Fruit fly (Drosophila melanogaster) whole organism, pupa: ENCODE measurements around the gene park.

Source experiments
- CG10348 ChIP-seq: fragments of 200-800 bp; sonication (Bioruptor generic); IDR thresholded peaks from 2 replicates; pipeline ENCODE4 v1.3.6; 2022; ENCODE audit warnings: missing biosample characterization, missing genetic modification characterization
- CG12605 ChIP-seq: fragments of 200-800 bp; sonication (Bioruptor generic); IDR thresholded peaks from 2 replicates; pipeline ENCODE4 v1.3.6; 2022; ENCODE audit warnings: missing biosample characterization, missing genetic modification characterization
- CG13204 ChIP-seq: fragments of 200-800 bp; sonication (Bioruptor generic); optimal IDR thresholded peaks from 2 replicates; lab custom pipeline; 2018; ENCODE audit warnings: missing biosample characterization, mild to moderate bottlenecking, missing genetic modification characterization, moderate library complexity
- CG14655 ChIP-seq: fragments of 200-800 bp; sonication (Bioruptor generic); optimal IDR thresholded peaks from 3 replicates; lab custom pipeline; 2017; ENCODE audit warnings: mild to moderate bottlenecking, missing biosample characterization, missing genetic modification reagents, missing genetic modification characterization
- CG15710 ChIP-seq: fragments of 200-800 bp; sonication (Bioruptor generic); optimal IDR thresholded peaks from 2 replicates; lab custom pipeline; 2018; ENCODE audit warnings: missing biosample characterization, mild to moderate bottlenecking, missing genetic modification characterization, moderate library complexity
- CG17806 ChIP-seq: fragments of 200-800 bp; sonication (Bioruptor generic); optimal IDR thresholded peaks from 2 replicates; lab custom pipeline; 2018; ENCODE audit warnings: missing biosample characterization, mild to moderate bottlenecking, missing genetic modification characterization, moderate library complexity
- CG32121 ChIP-seq: fragments of 200-800 bp; sonication (Bioruptor generic); IDR thresholded peaks from 2 replicates; pipeline ENCODE4 v1.3.6; 2022; ENCODE audit warnings: missing biosample characterization, missing genetic modification characterization
- CG34367 ChIP-seq: fragments of 200-800 bp; sonication (Bioruptor generic); optimal IDR thresholded peaks from 2 replicates; lab custom pipeline; 2018; ENCODE audit warnings: missing biosample characterization, mild to moderate bottlenecking, missing genetic modification characterization
- CG4496 ChIP-seq: fragments of 200-800 bp; sonication (Bioruptor generic); IDR thresholded peaks from 3 replicates; pipeline ENCODE4 v1.3.6; 2022; ENCODE audit warnings: missing biosample characterization, missing genetic modification characterization
- CG8159 ChIP-seq: fragments of 200-800 bp; sonication (Bioruptor generic); optimal IDR thresholded peaks from 3 replicates; lab custom pipeline; 2018; ENCODE audit warnings: missing biosample characterization, mild to moderate bottlenecking, missing genetic modification characterization, moderate library complexity
- CG8301 ChIP-seq: fragments of 200-800 bp; sonication (Bioruptor generic); optimal IDR thresholded peaks from 2 replicates; lab custom pipeline; 2018; ENCODE audit warnings: missing biosample characterization, mild to moderate bottlenecking, missing genetic modification characterization
- CG9948 ChIP-seq: fragments of 200-800 bp; sonication (Bioruptor generic); optimal IDR thresholded peaks from 2 replicates; lab custom pipeline; 2018; ENCODE audit warnings: missing biosample characterization, mild to moderate bottlenecking, missing genetic modification characterization, moderate library complexity
- D1 ChIP-seq: fragments of 200-800 bp; sonication (Bioruptor generic); optimal IDR thresholded peaks from 2 replicates; lab custom pipeline; 2018; ENCODE audit warnings: missing biosample characterization, mild to moderate bottlenecking, missing genetic modification characterization, moderate library complexity
- EcR ChIP-seq: fragments of 200-800 bp; sonication (Bioruptor generic); optimal IDR thresholded peaks from 3 replicates; lab custom pipeline; 2019; ENCODE audit warnings: missing biosample characterization, missing genetic modification characterization, mild to moderate bottlenecking, moderate library complexity, missing genetic modification reagents
- Ets98B ChIP-seq: fragments of 200-800 bp; sonication (Bioruptor generic); IDR thresholded peaks from 2 replicates; pipeline ENCODE4 v1.3.6; 2022; ENCODE audit warnings: missing biosample characterization, missing genetic modification characterization
- Pif1A ChIP-seq: fragments of 200-800 bp; sonication (Bioruptor generic); optimal IDR thresholded peaks from 3 replicates; lab custom pipeline; 2016; ENCODE audit warnings: missing biosample characterization, missing genetic modification characterization
- Pif1B ChIP-seq: fragments of 200-800 bp; sonication (Bioruptor generic); optimal IDR thresholded peaks from 3 replicates; lab custom pipeline; 2016; ENCODE audit warnings: missing biosample characterization, missing genetic modification characterization
- Snoo ChIP-seq: fragments of 200-800 bp; sonication (Bioruptor generic); optimal IDR thresholded peaks from 3 replicates; lab custom pipeline; 2017; ENCODE audit warnings: missing biosample characterization, mild to moderate bottlenecking, missing genetic modification characterization, inconsistent platforms
- fd96Ca ChIP-seq: fragments of 200-800 bp; sonication (Bioruptor generic); IDR thresholded peaks from 3 replicates; pipeline ENCODE4 v1.3.6; 2022; ENCODE audit warnings: missing biosample characterization, missing genetic modification characterization
- gl ChIP-seq: fragments of 200-800 bp; sonication (Bioruptor generic); optimal IDR thresholded peaks from 2 replicates; lab custom pipeline; 2018; ENCODE audit warnings: missing biosample characterization, mild to moderate bottlenecking, missing genetic modification characterization
- rn ChIP-seq: fragments of 200-800 bp; sonication (Bioruptor generic); IDR thresholded peaks from 2 replicates; pipeline ENCODE4 v1.3.6; 2022; ENCODE audit warnings: missing biosample characterization, missing genetic modification characterization

park gene

DNA sequence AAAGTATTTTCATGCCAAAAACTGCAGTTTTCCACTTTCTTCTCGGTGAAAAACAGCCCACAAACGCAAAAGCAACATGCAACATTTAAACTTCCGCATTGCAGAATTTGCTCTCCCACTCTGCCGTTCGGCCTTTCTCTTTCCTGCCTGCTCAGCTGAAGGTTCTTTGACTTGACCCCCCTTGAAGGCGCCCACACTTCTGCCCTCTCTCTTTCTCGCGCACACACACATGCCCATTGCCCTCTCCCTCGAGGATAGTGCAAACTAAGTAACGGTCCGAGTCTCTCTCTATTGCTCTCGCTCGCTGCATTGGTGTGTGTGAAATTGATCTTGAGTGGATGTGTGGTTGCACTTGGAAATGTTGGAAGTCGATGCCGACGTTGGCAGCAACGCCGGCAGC is 29.0 kb upstream of the park start:
- TF ChIP-seq fd96Ca (GFP tag; lab: Robert Waterston, UW) (0 out of 3 replicates have a peak, but pooled peaks have one; percentile 18), EcR (GFP tag; lab: Kevin White, UChicago) (no peak), CG4496 (GFP tag; lab: Robert Waterston, UW) (0 out of 3 replicates have a peak, but pooled peaks have one; percentile 8)

- TF ChIP-seq Pif1A (GFP tag; lab: Kevin White, UChicago) = no peak
- TF ChIP-seq fd96Ca (GFP tag; lab: Robert Waterston, UW) = peak; percentile 70; the same call in 2 of the 3 replicates
- TF ChIP-seq CG13204 (GFP tag; lab: Kevin White, UChicago) = peak; percentile 93
- TF ChIP-seq D1 = no peak
- no peak for TF ChIP-seq CG8159 (tag; lab: Kevin White, UChicago)
- TF ChIP-seq gl (tag; lab: Kevin White, UChicago) = no peak
- peak; percentile 39; the same call in 2 of the 3 replicates for TF ChIP-seq CG4496 (GFP tag; lab: Robert Waterston, UW)
- TF ChIP-seq CG10348 (GFP tag; lab: Robert Waterston, UW) = no peak
- TF ChIP-seq CG9948 (tag; lab: Kevin White, UChicago) = no peak
- no peak for TF ChIP-seq rn
- TF ChIP-seq Ets98B (GFP tag; lab: Robert Waterston, UW) = peak; percentile 56; the same call in 1 of the 2 replicates
- TF ChIP-seq CG8301 = no peak
- TF ChIP-seq CG32121 (GFP tag; lab: Robert Waterston, UW) = peak; percentile 40
- TF ChIP-seq CG17806 (tag; lab: Kevin White, UChicago) = no peak
- TF ChIP-seq CG15710 (tag; lab: Kevin White, UChicago) = no peak
- TF ChIP-seq CG34367 (tag; lab: Kevin White, UChicago) = no peak
- peak; percentile 6 for TF ChIP-seq CG12605 (GFP tag; lab: Robert Waterston, UW)
- TF ChIP-seq Snoo = peak; percentile 35
- TF ChIP-seq EcR (GFP tag; lab: Kevin White, UChicago) = peak; percentile 97
- TF ChIP-seq Pif1B = no peak
- no peak for TF ChIP-seq CG14655 (GFP tag; lab: Kevin White, UChicago)
These were observed 28.1 kb upstream of the park start for dm6 chr3L:21224701-21225223.

dm6 chr3L:21224274-21224673 is 27.6 kb upstream of the park start:
- TF ChIP-seq CG8159 (tag; lab: Kevin White, UChicago) = no peak
- no peak for TF ChIP-seq gl (tag; lab: Kevin White, UChicago)
- no peak for TF ChIP-seq Pif1B
- TF ChIP-seq Ets98B (GFP tag; lab: Robert Waterston, UW) = no peak
- no peak for TF ChIP-seq CG13204 (GFP tag; lab: Kevin White, UChicago)
- TF ChIP-seq CG8301 = peak; percentile 90
- TF ChIP-seq CG15710 (tag; lab: Kevin White, UChicago) = no peak
- TF ChIP-seq CG32121 (GFP tag; lab: Robert Waterston, UW) = no peak
- no peak for TF ChIP-seq EcR (GFP tag; lab: Kevin White, UChicago)
- TF ChIP-seq CG4496 (GFP tag; lab: Robert Waterston, UW) = no peak; the same call in 2 of the 3 replicates
- no peak for TF ChIP-seq CG12605 (GFP tag; lab: Robert Waterston, UW)
- no peak for TF ChIP-seq D1
- TF ChIP-seq CG10348 (GFP tag; lab: Robert Waterston, UW) = no peak
- peak; percentile 25; the same call in 1 of the 2 replicates for TF ChIP-seq rn
- peak; percentile 95 for TF ChIP-seq CG14655 (GFP tag; lab: Kevin White, UChicago)
- no peak for TF ChIP-seq CG9948 (tag; lab: Kevin White, UChicago)
- peak; percentile 16 for TF ChIP-seq Pif1A (GFP tag; lab: Kevin White, UChicago)
- no peak for TF ChIP-seq CG34367 (tag; lab: Kevin White, UChicago)
- TF ChIP-seq fd96Ca (GFP tag; lab: Robert Waterston, UW) = no peak
- TF ChIP-seq CG17806 (tag; lab: Kevin White, UChicago) = no peak
- no peak for TF ChIP-seq Snoo

- TF ChIP-seq gl (tag; lab: Kevin White, UChicago) (no peak), CG34367 (tag; lab: Kevin White, UChicago) (no peak), D1 (no peak), CG8159 (tag; lab: Kevin White, UChicago) (no peak), CG14655 (GFP tag; lab: Kevin White, UChicago) (peak; percentile 76), CG32121 (GFP tag; lab: Robert Waterston, UW) (peak; percentile 79), fd96Ca (GFP tag; lab: Robert Waterston, UW) (no peak), rn (no peak), CG13204 (GFP tag; lab: Kevin White, UChicago) (no peak), CG15710 (tag; lab: Kevin White, UChicago) (no peak), CG9948 (tag; lab: Kevin White, UChicago) (peak; percentile 8), Pif1B (no peak), CG8301 (peak; percentile 76), CG12605 (GFP tag; lab: Robert Waterston, UW) (no peak), EcR (GFP tag; lab: Kevin White, UChicago) (no peak), Ets98B (GFP tag; lab: Robert Waterston, UW) (peak; percentile 52; the same call in 1 of the 2 replicates), CG4496 (GFP tag; lab: Robert Waterston, UW) (peak; percentile 61; the same call in 1 of the 3 replicates), Snoo (no peak), CG17806 (tag; lab: Kevin White, UChicago) (no peak), Pif1A (GFP tag; lab: Kevin White, UChicago) (peak; percentile 20), CG10348 (GFP tag; lab: Robert Waterston, UW) (no peak)
These were observed 26.6 kb upstream of the park start for dm6 chr3L:21223268-21223667.

dm6 chr3L:21220100-21220499 is 23.4 kb upstream of the park start, which contains the start of gene CG43219:
CG43219 (plus strand) TSS chr3L:21220400.
- TF ChIP-seq CG4496 (GFP tag; lab: Robert Waterston, UW) (0 out of 3 replicates have a peak, but pooled peaks have one; percentile 22), gl (tag; lab: Kevin White, UChicago) (no peak)
- TF ChIP-seq, all 21 proteins: peak for 1
